Worm (Caenorhabditis elegans): Measurements from ENCODE around the gene odr-4.

ce11 chrIII:6695189-6695588 lies 35.4 kb upstream of the odr-4 start:
- no peak for TF ChIP-seq mml-1 (tag; optimal IDR thresholded peaks at IDR 0.05)
- no peak for TF ChIP-seq aly-2 (tag; optimal IDR thresholded peaks at IDR 0.05)
- TF ChIP-seq egl-27 (tag; optimal IDR thresholded peaks at IDR 0.05) = no peak

Measured in whole organism, L3 larva.